Worm (Caenorhabditis elegans) whole organism, mixed stage, embryonic: Measurements from ENCODE around the gene F44E5.4.

ENCODE experiments used
- M03D4.4 ChIP-seq: sonication (generic microtip); optimal IDR thresholded peaks from 2 replicates; lab custom pipeline; 2017; ENCODE audit warnings: mild to moderate bottlenecking, missing genetic modification characterization, missing compliant biosample characterization
- blmp-1 ChIP-seq: fragments of 150-350 bp; optimal IDR thresholded peaks from 2 replicates; lab custom pipeline; 2014; ENCODE audit warnings: missing biosample characterization, missing genetic modification characterization
- ceh-39 ChIP-seq: fragments of 150-350 bp; optimal IDR thresholded peaks from 2 replicates; lab custom pipeline; 2014; ENCODE audit warnings: missing biosample characterization, missing genetic modification characterization
- ceh-43 ChIP-seq: fragments of 200-800 bp; sonication (Bioruptor generic); optimal IDR thresholded peaks from 2 replicates; lab custom pipeline; 2018; ENCODE audit warnings: mild to moderate bottlenecking, missing genetic modification characterization, moderate library complexity, missing compliant biosample characterization
- ceh-83 ChIP-seq: fragments of 200-800 bp; sonication (Bioruptor generic); optimal IDR thresholded peaks from 2 replicates; lab custom pipeline; 2018; ENCODE audit warnings: mild to moderate bottlenecking, missing genetic modification characterization, missing compliant biosample characterization
- ces-1 ChIP-seq: fragments of 150-350 bp; optimal IDR thresholded peaks from 2 replicates; lab custom pipeline; 2014; ENCODE audit warnings: missing biosample characterization, missing genetic modification reagents, missing genetic modification characterization
- cnd-1 ChIP-seq: fragments of 200-800 bp; sonication (Bioruptor generic); optimal IDR thresholded peaks from 2 replicates; lab custom pipeline; 2018; ENCODE audit warnings: mild to moderate bottlenecking, missing genetic modification characterization, missing compliant biosample characterization
- drap-1 ChIP-seq: fragments of 200-800 bp; sonication (Bioruptor generic); optimal IDR thresholded peaks from 3 replicates; lab custom pipeline; 2018; ENCODE audit warnings: mild to moderate bottlenecking, missing genetic modification characterization, missing compliant biosample characterization
- elt-1 ChIP-seq: sonication (generic microtip); optimal IDR thresholded peaks from 2 replicates; lab custom pipeline; 2017; ENCODE audit warnings: missing genetic modification characterization, mild to moderate bottlenecking, missing compliant biosample characterization, antibody characterized with exemption, moderate library complexity, borderline replicate concordance; ENCODE audit not compliant: insufficient read depth
- flh-1 ChIP-seq: fragments of 200-800 bp; sonication (Bioruptor generic); optimal IDR thresholded peaks from 2 replicates; lab custom pipeline; 2018; ENCODE audit warnings: mild to moderate bottlenecking, missing genetic modification characterization, moderate library complexity, missing compliant biosample characterization
- hlh-1 ChIP-seq: fragments of 150-350 bp; optimal IDR thresholded peaks from 2 replicates; lab custom pipeline; 2014; ENCODE audit warnings: missing biosample characterization, missing genetic modification reagents, missing genetic modification characterization
- lin-13 ChIP-seq: fragments of 150-350 bp; optimal IDR thresholded peaks from 2 replicates; lab custom pipeline; 2014; ENCODE audit warnings: missing biosample characterization, missing genetic modification characterization
- lin-32 ChIP-seq: fragments of 200-800 bp; sonication (Bioruptor generic); optimal IDR thresholded peaks from 2 replicates; lab custom pipeline; 2018; ENCODE audit warnings: mild to moderate bottlenecking, missing genetic modification characterization, missing compliant biosample characterization
- lsy-2 ChIP-seq: fragments of 150-350 bp; optimal IDR thresholded peaks from 2 replicates; lab custom pipeline; 2014; ENCODE audit warnings: missing biosample characterization, missing genetic modification characterization
- mab-5 ChIP-seq: fragments of 150-350 bp; optimal IDR thresholded peaks from 2 replicates; lab custom pipeline; 2014; ENCODE audit warnings: missing biosample characterization, missing genetic modification characterization
- mep-1 ChIP-seq: fragments of 150-350 bp; optimal IDR thresholded peaks from 2 replicates; lab custom pipeline; 2017; ENCODE audit warnings: missing biosample characterization, missing genetic modification reagents, missing genetic modification characterization, inconsistent platforms
- mls-2 ChIP-seq: sonication (generic microtip); optimal IDR thresholded peaks from 2 replicates; lab custom pipeline; 2016; ENCODE audit warnings: mild to moderate bottlenecking, missing genetic modification characterization, moderate library complexity, missing compliant biosample characterization
- nhr-12 ChIP-seq: fragments of 150-350 bp; optimal IDR thresholded peaks from 2 replicates; lab custom pipeline; 2014; ENCODE audit warnings: missing biosample characterization, missing genetic modification characterization
- nhr-237 ChIP-seq: fragments of 150-350 bp; optimal IDR thresholded peaks from 2 replicates; lab custom pipeline; 2014; ENCODE audit warnings: missing biosample characterization, missing genetic modification characterization
- pha-4 ChIP-seq: fragments of 150-350 bp; optimal IDR thresholded peaks from 2 replicates; lab custom pipeline; 2018; ENCODE audit warnings: missing biosample characterization, missing genetic modification reagents, missing genetic modification characterization
- sem-2 ChIP-seq: fragments of 200-800 bp; sonication (Bioruptor generic); optimal IDR thresholded peaks from 2 replicates; lab custom pipeline; 2018; ENCODE audit warnings: mild to moderate bottlenecking, missing genetic modification characterization, missing compliant biosample characterization
- sptf-1 ChIP-seq: sonication (generic microtip); optimal IDR thresholded peaks from 2 replicates; lab custom pipeline; 2017; ENCODE audit warnings: mild to moderate bottlenecking, missing genetic modification characterization, moderate library complexity, missing compliant biosample characterization
- tbx-8 ChIP-seq: fragments of 200-800 bp; sonication (Bioruptor generic); optimal IDR thresholded peaks from 2 replicates; lab custom pipeline; 2018; ENCODE audit warnings: mild to moderate bottlenecking, missing genetic modification characterization, moderate library complexity, missing compliant biosample characterization
- unc-120 ChIP-seq: sonication (generic microtip); optimal IDR thresholded peaks from 2 replicates; lab custom pipeline; 2017; ENCODE audit warnings: missing genetic modification characterization, missing compliant biosample characterization; ENCODE audit not compliant: poor library complexity, severe bottlenecking
- unc-39 ChIP-seq: fragments of 150-350 bp; optimal IDR thresholded peaks from 2 replicates; lab custom pipeline; 2014; ENCODE audit warnings: missing biosample characterization, missing genetic modification characterization
- unc-62 ChIP-seq: fragments of 150-350 bp; optimal IDR thresholded peaks from 2 replicates; lab custom pipeline; 2014; ENCODE audit warnings: missing biosample characterization, missing genetic modification reagents, missing genetic modification characterization
- zip-8 ChIP-seq: fragments of 150-350 bp; optimal IDR thresholded peaks from 2 replicates; lab custom pipeline; 2014; ENCODE audit warnings: missing biosample characterization, missing genetic modification characterization
- ztf-11 ChIP-seq: fragments of 150-350 bp; optimal IDR thresholded peaks from 2 replicates; lab custom pipeline; 2014; ENCODE audit warnings: missing biosample characterization, missing genetic modification characterization

F44E5.4 gene

ce11 chrII:11724362-11724761 is 34.7 kb downstream of the F44E5.4 start:
- peak; percentile 25 for TF ChIP-seq unc-120 (tag; lab: Kevin White, UChicago)
- TF ChIP-seq hlh-1, result peak; percentile 74
- TF ChIP-seq ces-1, result peak; percentile 85
- no peak for TF ChIP-seq lin-32 (GFP tag; lab: Kevin White, UChicago)
- TF ChIP-seq, all 35 proteins: peak for 3

- TF ChIP-seq ceh-43 (GFP tag; lab: Kevin White, UChicago) (no peak), ces-1 (peak; percentile 37)
These were observed 35.2 kb downstream of the F44E5.4 start, which contains the start of gene ldh-1 for ce11 chrII:11723904-11724303. Gene ldh-1, plus strand, starts transcription at chrII:11724204.

ce11 chrII:11722164-11722563 is 36.9 kb downstream of the F44E5.4 start:
- no peak for TF ChIP-seq lin-13 (tag; lab: Kevin White, UChicago)
- no peak for TF ChIP-seq cnd-1 (tag; lab: Kevin White, UChicago)

- TF ChIP-seq unc-62 (GFP tag; lab: Kevin White, UChicago) (no peak), ceh-83 (no peak), ceh-39 (tag; lab: Kevin White, UChicago) (no peak), nhr-237 (tag; lab: Kevin White, UChicago) (no peak), unc-120 (tag; lab: Kevin White, UChicago) (no peak), sem-2 (GFP tag; lab: Kevin White, UChicago) (no peak), zip-8 (tag; lab: Kevin White, UChicago) (no peak), mep-1 (no peak), blmp-1 (tag; lab: Kevin White, UChicago) (no peak), lin-13 (tag; lab: Kevin White, UChicago) (no peak), ceh-43 (GFP tag; lab: Kevin White, UChicago) (no peak), hlh-1 (no peak), sptf-1 (tag; lab: Kevin White, UChicago) (no peak), mab-5 (tag; lab: Kevin White, UChicago) (no peak), M03D4.4 (tag; lab: Kevin White, UChicago) (no peak)
These were observed 37.5 kb downstream of the F44E5.4 start for ce11 chrII:11721604-11722003.

- TF ChIP-seq drap-1 (no peak), flh-1 (GFP tag; lab: Kevin White, UChicago) (no peak), tbx-8 (GFP tag; lab: Kevin White, UChicago) (no peak), ces-1 (no peak), unc-120 (tag; lab: Kevin White, UChicago) (no peak), blmp-1 (tag; lab: Kevin White, UChicago) (no peak), nhr-12 (tag; lab: Kevin White, UChicago) (no peak), ceh-83 (no peak), ztf-11 (tag; lab: Kevin White, UChicago) (no peak), lsy-2 (tag; lab: Kevin White, UChicago) (no peak), elt-1 (tag; lab: Kevin White, UChicago) (no peak), mep-1 (no peak), sem-2 (GFP tag; lab: Kevin White, UChicago) (no peak)
These were observed 38.3 kb downstream of the F44E5.4 start for ce11 chrII:11720819-11721218.

ce11 chrII:11720102-11720501 is 39.0 kb downstream of the F44E5.4 start, which contains the start of gene F13D12.3:
Gene F13D12.3, plus strand, starts transcription at chrII:11720402.
- TF ChIP-seq unc-39 (tag; lab: Kevin White, UChicago) (no peak), mep-1 (no peak), ztf-11 (tag; lab: Kevin White, UChicago) (no peak), unc-120 (tag; lab: Kevin White, UChicago) (no peak), nhr-237 (tag; lab: Kevin White, UChicago) (no peak), pha-4 (tag; lab: Kevin White, UChicago) (no peak), ceh-83 (no peak), mls-2 (tag; lab: Kevin White, UChicago) (no peak), blmp-1 (tag; lab: Kevin White, UChicago) (no peak), hlh-1 (no peak)
